Worm (Caenorhabditis elegans): ENCODE results near the gene Y50D4A.1.

Y50D4A.1 gene

DNA sequence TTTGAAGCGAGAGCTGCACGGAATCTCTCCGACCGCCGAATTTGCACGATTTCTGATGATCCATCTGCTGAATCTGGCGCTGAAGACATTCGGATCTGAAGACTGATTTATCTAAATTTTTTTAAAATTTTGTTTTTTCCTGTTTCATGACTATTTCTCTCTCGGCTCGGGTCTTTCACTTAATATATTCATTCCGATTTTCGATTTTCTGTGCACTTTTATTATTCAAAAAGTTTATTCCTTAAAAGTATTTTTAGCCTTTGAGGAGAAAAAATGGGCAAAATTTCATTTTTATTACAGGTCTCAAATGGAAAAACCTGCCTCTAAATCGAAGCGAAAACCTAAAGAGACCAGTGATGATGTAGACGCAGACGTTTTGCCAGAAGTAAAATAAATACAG lies at the start of gene Y50D4A.1:
Y50D4A.1 (plus strand) TSS at position 301 of the 400 bp plus-strand sequence.
- TF ChIP-seq tra-4 (tag; optimal IDR thresholded peaks at IDR 0.05) (no peak), pes-1 (GFP tag; IDR thresholded peaks at IDR 0.05) (no peak)

DNA sequence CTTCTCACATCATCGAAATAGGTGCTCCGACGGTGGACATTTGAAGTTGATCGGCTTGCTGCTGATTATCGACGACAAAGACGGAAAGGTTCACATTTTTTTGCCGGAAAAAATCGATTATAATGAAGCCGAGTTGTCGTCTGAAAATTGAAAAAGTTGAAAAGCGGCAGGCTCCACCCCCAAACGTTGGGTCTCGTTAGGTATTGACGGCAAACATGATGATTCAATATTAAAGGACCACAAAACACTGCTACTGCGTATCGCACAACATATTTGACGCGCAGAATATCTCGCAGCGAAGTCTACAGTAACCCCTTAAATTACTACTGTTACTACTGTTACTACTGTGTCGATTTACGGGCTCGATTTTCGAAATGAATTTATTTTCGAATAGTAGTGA lies 49.4 kb upstream of the Y50D4A.1 start:
- TF ChIP-seq B0310.2 (tag; optimal IDR thresholded peaks at IDR 0.05) (no peak), ama-1 (optimal IDR thresholded peaks at IDR 0.05) (peak; percentile 75), scrt-1 (GFP tag; IDR thresholded peaks at IDR 0.05) (peak; percentile 41; the same call in 1 of the 2 replicates)

ce11 chrV:1160716-1161115 lies 47.0 kb upstream of the Y50D4A.1 start:
- TF ChIP-seq ceh-13 (GFP tag; optimal IDR thresholded peaks at IDR 0.05) (no peak), ceh-36 (tag; optimal IDR thresholded peaks at IDR 0.05) (peak; percentile 65), F13C5.2 (tag; optimal IDR thresholded peaks at IDR 0.05) (no peak)

ce11 chrV:1164196-1164691 lies 43.4 kb upstream of the Y50D4A.1 start, which contains the start of gene T21H3.5:
TSS of gene T21H3.5 (minus strand) at chrV:1164293.
- TF ChIP-seq F13C5.2 (tag; optimal IDR thresholded peaks at IDR 0.05) = no peak
- TF ChIP-seq B0310.2 (tag; optimal IDR thresholded peaks at IDR 0.05) = no peak
- no peak for TF ChIP-seq ceh-13 (GFP tag; optimal IDR thresholded peaks at IDR 0.05)
- TF ChIP-seq aly-1 (tag; optimal IDR thresholded peaks at IDR 0.05) = no peak

- TF ChIP-seq ama-1 (optimal IDR thresholded peaks at IDR 0.05) (no peak), tra-4 (tag; optimal IDR thresholded peaks at IDR 0.05) (no peak), ceh-36 (tag; optimal IDR thresholded peaks at IDR 0.05) (peak; percentile 86)
Observed at ce11 chrV:1165090-1165761, 42.5 kb upstream of the Y50D4A.1 start, which contains the start of gene ptr-16. TSS of gene ptr-16 (plus strand) at chrV:1165711.

DNA sequence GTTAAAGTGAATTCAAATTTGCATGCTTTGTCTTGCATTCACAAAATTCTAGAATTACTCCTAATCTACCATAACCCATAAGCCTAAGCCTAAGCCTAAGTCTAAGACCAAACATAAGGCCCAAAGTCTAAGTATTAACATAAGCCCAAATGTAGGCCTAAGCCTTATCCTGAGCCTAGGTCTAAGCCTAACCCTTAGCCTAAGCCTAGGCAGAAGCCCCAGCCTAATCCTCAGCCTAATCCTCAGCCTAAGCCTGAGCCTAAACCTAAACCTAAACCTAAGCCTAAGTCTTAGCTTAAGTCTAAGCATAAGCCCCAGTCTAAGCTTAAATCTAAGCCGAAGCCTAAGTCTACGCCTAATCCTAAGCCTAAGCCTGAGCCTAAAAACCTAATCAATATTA lies 37.1 kb upstream of the Y50D4A.1 start:
- TF ChIP-seq scrt-1 (GFP tag; IDR thresholded peaks at IDR 0.05) = no peak
- TF ChIP-seq ceh-36 (tag; optimal IDR thresholded peaks at IDR 0.05) = peak; percentile 86
- no peak for TF ChIP-seq hnd-1 (tag; optimal IDR thresholded peaks at IDR 0.05)

DNA sequence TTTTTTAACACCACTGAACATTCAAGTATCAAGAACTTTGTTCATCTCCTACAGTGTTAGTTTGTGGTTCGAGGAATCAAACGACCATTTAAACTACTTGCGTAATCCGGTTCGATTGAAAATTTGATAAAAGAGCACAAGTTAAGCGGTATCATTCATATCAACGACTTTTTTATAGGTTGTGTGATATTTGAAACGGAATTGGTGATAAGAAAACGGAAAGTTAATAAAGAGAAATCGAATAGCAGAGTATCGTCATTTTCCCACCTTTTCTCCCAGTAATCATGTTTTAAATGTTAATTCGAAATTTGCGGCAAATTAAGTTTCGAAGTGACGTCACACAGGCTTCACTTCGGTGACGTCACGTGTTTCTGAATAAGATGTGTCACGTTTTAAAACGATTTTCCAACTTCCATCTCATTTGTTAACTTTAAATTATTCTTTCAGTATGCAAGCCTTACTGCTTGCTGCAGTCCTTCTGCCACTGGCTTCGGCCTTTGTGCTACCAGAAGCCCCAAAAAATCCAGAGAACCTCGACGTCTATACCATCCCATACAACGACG lies 31.3 kb upstream of the Y50D4A.1 start, which contains the start of gene T21H3.1:
T21H3.1 (plus strand) TSS at position 448 of the 563 bp plus-strand sequence.
- no peak for TF ChIP-seq ets-7 (tag; optimal IDR thresholded peaks at IDR 0.05)
- no peak for TF ChIP-seq tbx-11 (GFP tag; IDR thresholded peaks at IDR 0.05)
- no peak for TF ChIP-seq aly-1 (tag; optimal IDR thresholded peaks at IDR 0.05)
- no peak for TF ChIP-seq flt-1 (GFP tag; IDR thresholded peaks at IDR 0.05)
- no peak for TF ChIP-seq ceh-36 (tag; optimal IDR thresholded peaks at IDR 0.05)
- no peak for TF ChIP-seq hmbx-1 (tag; optimal IDR thresholded peaks at IDR 0.05)
- no peak for TF ChIP-seq hnd-1 (tag; optimal IDR thresholded peaks at IDR 0.05)
- TF ChIP-seq B0310.2 (tag; optimal IDR thresholded peaks at IDR 0.05) = no peak

DNA sequence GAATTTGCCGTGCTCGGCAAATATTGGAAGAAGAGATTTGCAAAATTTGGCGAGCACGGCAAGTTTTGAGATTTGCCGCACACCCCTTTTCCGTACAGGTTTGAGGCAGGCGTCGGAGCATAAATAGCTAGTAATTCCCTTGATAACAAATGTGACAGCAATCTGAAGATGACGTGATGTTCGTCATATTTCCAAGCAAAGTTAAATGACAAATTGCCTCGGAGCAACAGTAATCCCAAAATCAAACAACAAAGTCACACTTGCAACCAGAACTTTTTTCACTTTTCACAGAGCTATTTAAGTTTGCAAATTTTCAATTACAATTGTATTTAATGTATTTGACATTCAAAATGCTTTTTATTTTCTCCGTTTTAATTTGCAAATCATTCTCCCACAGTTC lies 28.4 kb upstream of the Y50D4A.1 start, which contains the start of gene F25A2.1:
F25A2.1 (plus strand) TSS at position 301 of the 400 bp plus-strand sequence.
- no peak for TF ChIP-seq tbx-11 (GFP tag; IDR thresholded peaks at IDR 0.05)
- no peak for TF ChIP-seq ets-7 (tag; optimal IDR thresholded peaks at IDR 0.05)
- no peak for TF ChIP-seq ceh-36 (tag; optimal IDR thresholded peaks at IDR 0.05)
- no peak for TF ChIP-seq ceh-13 (GFP tag; optimal IDR thresholded peaks at IDR 0.05)
- no peak for TF ChIP-seq hnd-1 (tag; optimal IDR thresholded peaks at IDR 0.05)
- TF ChIP-seq B0310.2 (tag; optimal IDR thresholded peaks at IDR 0.05) = no peak

ce11 chrV:1195995-1196394 lies 11.7 kb upstream of the Y50D4A.1 start, which contains the start of the genes wrb-1 and Y50D4A.4:
TSS of gene wrb-1 (plus strand) at chrV:1196072.
TSS of gene Y50D4A.4 (minus strand) at chrV:1196127.
- TF ChIP-seq F13C5.2 (tag; optimal IDR thresholded peaks at IDR 0.05) (no peak), tbx-11 (GFP tag; IDR thresholded peaks at IDR 0.05) (no peak), aly-1 (tag; optimal IDR thresholded peaks at IDR 0.05) (no peak), scrt-1 (GFP tag; IDR thresholded peaks at IDR 0.05) (no peak), hmg-4 (GFP tag; optimal IDR thresholded peaks at IDR 0.05) (no peak), hnd-1 (tag; optimal IDR thresholded peaks at IDR 0.05) (no peak)

ce11 chrV:1197064-1197724 lies 10.5 kb upstream of the Y50D4A.1 start:
- TF ChIP-seq sea-1 (GFP tag; conservative IDR thresholded peaks at IDR 0.05) = peak; percentile 66; the same call in 1 of the 2 replicates
- peak; percentile 32 for TF ChIP-seq aly-1 (tag; optimal IDR thresholded peaks at IDR 0.05)
- peak; percentile 63 for TF ChIP-seq pes-1 (GFP tag; IDR thresholded peaks at IDR 0.05)
- peak; percentile 33 for TF ChIP-seq ets-7 (tag; optimal IDR thresholded peaks at IDR 0.05)
- TF ChIP-seq scrt-1 (GFP tag; IDR thresholded peaks at IDR 0.05) = peak; percentile 23; the same call in 1 of the 2 replicates
- peak; percentile 24; the same call in 1 of the 2 replicates for TF ChIP-seq tbx-37 (GFP tag; conservative IDR thresholded peaks at IDR 0.05)

Measured in whole organism, early embryonic.